Fruit fly (Drosophila melanogaster) whole organism, adult: ENCODE data around the gene Aldh.
A peak's percentile ranks its signal among the peaks of the same experiment; 100 is the strongest.

ENCODE experiments used
- CG11617 ChIP-seq: fragments of 200-800 bp; sonication (Bioruptor generic); optimal IDR thresholded peaks from 2 replicates; lab custom pipeline; 2017; ENCODE audit warnings: mild to moderate bottlenecking, missing biosample characterization, missing genetic modification reagents, missing genetic modification characterization
- CG1620 ChIP-seq: fragments of 200-800 bp; sonication (Bioruptor generic); optimal IDR thresholded peaks from 2 replicates; lab custom pipeline; 2016; ENCODE audit warnings: missing biosample characterization, missing genetic modification characterization
- CG7101 ChIP-seq: fragments of 200-800 bp; sonication (Bioruptor generic); optimal IDR thresholded peaks from 2 replicates; lab custom pipeline; 2018; ENCODE audit warnings: missing biosample characterization, mild to moderate bottlenecking, missing genetic modification characterization, moderate library complexity
- Hr96 ChIP-seq: fragments of 200-800 bp; sonication (Bioruptor generic); optimal IDR thresholded peaks from 2 replicates; lab custom pipeline; 2016; ENCODE audit warnings: missing biosample characterization, missing genetic modification characterization
- bab1 ChIP-seq: fragments of 200-800 bp; sonication (Bioruptor generic); optimal IDR thresholded peaks from 3 replicates; lab custom pipeline; 2019; ENCODE audit warnings: missing biosample characterization, mild to moderate bottlenecking, missing genetic modification characterization, moderate library complexity
- cic ChIP-seq: fragments of 200-800 bp; sonication (Bioruptor generic); optimal IDR thresholded peaks from 2 replicates; lab custom pipeline; 2017; ENCODE audit warnings: missing biosample characterization, mild to moderate bottlenecking, missing genetic modification characterization, moderate library complexity
- cnc ChIP-seq, 2 experiments: fragments of >200 bp; optimal IDR thresholded peaks; 2 replicates each; lab custom pipeline; 2017
- kay ChIP-seq: fragments of 200-800 bp; sonication (Bioruptor generic); peaks from one replicate; lab custom pipeline; 2016; ENCODE audit warnings: missing biosample characterization, missing genetic modification characterization, borderline replicate concordance
- pad ChIP-seq: fragments of 200-800 bp; sonication (Bioruptor generic); optimal IDR thresholded peaks from 3 replicates; lab custom pipeline; 2017; ENCODE audit warnings: missing biosample characterization, missing genetic modification characterization, mild to moderate bottlenecking, moderate library complexity, missing genetic modification reagents
- tj ChIP-seq: fragments of 200-800 bp; sonication (Bioruptor generic); optimal IDR thresholded peaks from 3 replicates; lab custom pipeline; 2017; ENCODE audit warnings: missing biosample characterization, mild to moderate bottlenecking, missing genetic modification characterization, moderate library complexity

- no peak for TF ChIP-seq pad (GFP tag; lab: Kevin White, UChicago)
- TF ChIP-seq kay (GFP tag; lab: Kevin White, UChicago), result peak; percentile 74
- TF ChIP-seq bab1, result no peak
- no peak for TF ChIP-seq cnc (optimal IDR thresholded peaks at IDR 0.05; lab: Kevin White, UChicago)
- no peak for TF ChIP-seq CG11617 (GFP tag; lab: Kevin White, UChicago)
- no peak for TF ChIP-seq CG1620 (GFP tag; lab: Kevin White, UChicago)
- TF ChIP-seq Hr96, result no peak
- TF ChIP-seq tj (GFP tag; lab: Kevin White, UChicago), result no peak
- TF ChIP-seq CG7101, result no peak
- no peak for TF ChIP-seq cic (GFP tag; lab: Kevin White, UChicago)
These were observed 29.1 kb downstream of the Aldh start, which contains the start of gene Mco1 for dm6 chr2L:9416244-9416758.
